Fruit fly (Drosophila melanogaster) whole organism, embryonic: Measurements from ENCODE around the gene tomb.

ENCODE experiments used
- CG12236 ChIP-seq: fragments of 200-800 bp; sonication (Bioruptor generic); optimal IDR thresholded peaks from 2 replicates; lab custom pipeline; 2016; ENCODE audit warnings: missing biosample characterization, missing genetic modification characterization
- CG2889 ChIP-seq: fragments of 200-800 bp; sonication (Bioruptor generic); IDR thresholded peaks from 3 replicates; pipeline ENCODE4 v1.3.6; 2022; ENCODE audit warnings: missing biosample characterization, missing genetic modification characterization
- CG32772 ChIP-seq: fragments of 200-800 bp; sonication (Bioruptor generic); IDR thresholded peaks from 2 replicates; pipeline ENCODE4 v1.3.6; 2022; ENCODE audit warnings: missing biosample characterization, missing genetic modification characterization
- CG8478 ChIP-seq: fragments of >200 bp; optimal IDR thresholded peaks from 2 replicates; lab custom pipeline; 2018
- CG9797 ChIP-seq: fragments of 200-800 bp; sonication (Bioruptor generic); optimal IDR thresholded peaks from 3 replicates; lab custom pipeline; 2018; ENCODE audit warnings: missing biosample characterization, mild to moderate bottlenecking, missing genetic modification characterization
- Lhr ChIP-seq: fragments of 200-800 bp; sonication (Bioruptor generic); optimal IDR thresholded peaks from 3 replicates; lab custom pipeline; 2017; ENCODE audit warnings: mild to moderate bottlenecking, missing biosample characterization, missing genetic modification reagents, missing genetic modification characterization
- caup ChIP-seq: fragments of 200-800 bp; sonication (Bioruptor generic); optimal IDR thresholded peaks from 3 replicates; lab custom pipeline; 2017; ENCODE audit warnings: missing biosample characterization, mild to moderate bottlenecking, missing genetic modification characterization, moderate library complexity; ENCODE audit not compliant: severe bottlenecking
- gro ChIP-seq: fragments of 200-800 bp; sonication (Bioruptor generic); optimal IDR thresholded peaks from 2 replicates; lab custom pipeline; 2016; ENCODE audit warnings: missing biosample characterization, missing genetic modification characterization
- nau ChIP-seq: fragments of 200-800 bp; sonication (Bioruptor generic); optimal IDR thresholded peaks from 3 replicates; lab custom pipeline; 2017; ENCODE audit warnings: missing biosample characterization, mild to moderate bottlenecking, missing genetic modification characterization, missing genetic modification reagents
- odd ChIP-seq: fragments of 200-800 bp; sonication (Bioruptor generic); optimal IDR thresholded peaks from 2 replicates; lab custom pipeline; 2017; ENCODE audit warnings: missing biosample characterization, mild to moderate bottlenecking, missing genetic modification characterization
- ro ChIP-seq: fragments of 200-800 bp; sonication (Bioruptor generic); IDR thresholded peaks from 2 replicates; pipeline ENCODE4 v1.3.6; 2022; ENCODE audit warnings: missing biosample characterization, missing genetic modification characterization
- sens ChIP-seq: fragments of 200-800 bp; sonication (Bioruptor generic); peaks from one replicate; lab custom pipeline; 2016; ENCODE audit warnings: missing biosample characterization, missing genetic modification characterization

dm6 chr2L:5507082-5507481, 29.5 kb downstream of the tomb start:
- TF ChIP-seq CG8478 (lab: Kevin White, UChicago) (no peak), CG12236 (GFP tag; lab: Kevin White, UChicago) (no peak), gro (GFP tag; lab: Kevin White, UChicago) (no peak), CG2889 (GFP tag; lab: Robert Waterston, UW) (no peak), CG9797 (GFP tag; lab: Kevin White, UChicago) (no peak), CG32772 (GFP tag; lab: Robert Waterston, UW) (no peak), ro (GFP tag; lab: Robert Waterston, UW) (no peak), sens (no peak), caup (GFP tag; lab: Kevin White, UChicago) (no peak), nau (GFP tag; lab: Kevin White, UChicago) (no peak), odd (no peak), Lhr (GFP tag; lab: Kevin White, UChicago) (no peak)
